Fruit fly (Drosophila melanogaster): ENCODE data around the gene AIF.

The AIF gene

dm6 chr2L:2189100-2189499 lies 37.5 kb downstream of the AIF start (continued):
- peak; percentile 28 for TF ChIP-seq CG6654 (GFP tag; optimal IDR thresholded peaks at IDR 0.05)
- peak; percentile 64 for TF ChIP-seq CG2875 (GFP tag; optimal IDR thresholded peaks at IDR 0.05)
- peak; percentile 52; the same call in 1 of the 2 replicates for TF ChIP-seq CG14667 (GFP tag; IDR thresholded peaks at IDR 0.05)
- TF ChIP-seq CG11560 (tag; IDR thresholded peaks at IDR 0.05), result no peak
- peak; percentile 39 for TF ChIP-seq Sry-β (GFP tag; optimal IDR thresholded peaks at IDR 0.05)
- peak; percentile 60 for TF ChIP-seq CG30403 (GFP tag; optimal IDR thresholded peaks at IDR 0.05)
- peak; percentile 77 for TF ChIP-seq CG12391 (tag; optimal IDR thresholded peaks at IDR 0.05)
- TF ChIP-seq Hr51 (GFP tag; optimal IDR thresholded peaks at IDR 0.05), result peak in 1 of 2 experiments; percentile 27
- TF ChIP-seq CG12659 (GFP tag; optimal IDR thresholded peaks at IDR 0.05), result peak; percentile 6
- TF ChIP-seq CG34422 (GFP tag; IDR thresholded peaks at IDR 0.05), result peak; percentile 69; the same call in 2 of the 3 replicates
- TF ChIP-seq Xrp1 (GFP tag; IDR thresholded peaks at IDR 0.05), result peak; percentile 90
- TF ChIP-seq ems (GFP tag; optimal IDR thresholded peaks at IDR 0.05), result peak; percentile 13
- peak; percentile 23; the same call in 1 of the 2 replicates for TF ChIP-seq CG7372 (GFP tag; IDR thresholded peaks at IDR 0.05)
- peak; percentile 73 for TF ChIP-seq unpg (GFP tag; optimal IDR thresholded peaks at IDR 0.05)
- TF ChIP-seq her (GFP tag; optimal IDR thresholded peaks at IDR 0.05), result peak; percentile 1
- TF ChIP-seq CG10274 (GFP tag; optimal IDR thresholded peaks at IDR 0.05), result no peak
- peak; percentile 64 for TF ChIP-seq CG10654 (GFP tag; optimal IDR thresholded peaks at IDR 0.05)
- TF ChIP-seq Chrac-16 (GFP tag; optimal IDR thresholded peaks at IDR 0.05), result peak; percentile 79
- TF ChIP-seq CG10366 (GFP tag; IDR thresholded peaks at IDR 0.05), result peak; percentile 37; the same call in 1 of the 2 replicates
- no peak for TF ChIP-seq Fer2 (tag; optimal IDR thresholded peaks at IDR 0.05)
- TF ChIP-seq CG4617 (GFP tag; optimal IDR thresholded peaks at IDR 0.05; ENCODE audit: borderline replicate concordance), result peak; percentile 4
- TF ChIP-seq CoRest (tag; optimal IDR thresholded peaks at IDR 0.05), result peak; percentile 68
- peak; percentile 77 for TF ChIP-seq ci (GFP tag; IDR thresholded peaks at IDR 0.05)
- TF ChIP-seq tx (GFP tag; optimal IDR thresholded peaks at IDR 0.05), result peak; percentile 7
- peak; percentile 88 for TF ChIP-seq CG1603 (tag; optimal IDR thresholded peaks at IDR 0.05)
- TF ChIP-seq CG10267 (tag; optimal IDR thresholded peaks at IDR 0.05), result peak; percentile 76
- TF ChIP-seq CG13296 (GFP tag; optimal IDR thresholded peaks at IDR 0.05), result no peak
- TF ChIP-seq CG8290 (GFP tag; optimal IDR thresholded peaks at IDR 0.05), result peak; percentile 67
- TF ChIP-seq CG8290 (tag; optimal IDR thresholded peaks at IDR 0.05), result no peak
- TF ChIP-seq gem (tag; optimal IDR thresholded peaks at IDR 0.05), result peak; percentile 84
- TF ChIP-seq CG2712 (tag; optimal IDR thresholded peaks at IDR 0.05), result peak; percentile 90
- TF ChIP-seq sob (GFP tag; IDR thresholded peaks at IDR 0.05), result peak; percentile 26; the same call in 1 of the 2 replicates
- TF ChIP-seq CG17359 (tag; optimal IDR thresholded peaks at IDR 0.05), result peak; percentile 62
- peak; percentile 54; the same call in 1 of the 3 replicates for TF ChIP-seq CG7357 (GFP tag; IDR thresholded peaks at IDR 0.05)
- TF ChIP-seq MTF-1 (GFP tag; optimal IDR thresholded peaks at IDR 0.05; ENCODE audit: borderline replicate concordance), result peak; percentile 64
- no peak for TF ChIP-seq salm (tag; optimal IDR thresholded peaks at IDR 0.05)
- peak; percentile 70; the same call in 2 of the 3 replicates for TF ChIP-seq otp (GFP tag; IDR thresholded peaks at IDR 0.05)
- peak; percentile 11 for TF ChIP-seq ab (GFP tag; optimal IDR thresholded peaks at IDR 0.05)
- peak; percentile 37 for TF ChIP-seq sqz (GFP tag; optimal IDR thresholded peaks at IDR 0.05)
- no peak for TF ChIP-seq CG7271 (tag; optimal IDR thresholded peaks at IDR 0.05)
- TF ChIP-seq onecut (GFP tag; IDR thresholded peaks at IDR 0.05), result peak; percentile 43; the same call in 1 of the 2 replicates
- TF ChIP-seq ro (GFP tag; IDR thresholded peaks at IDR 0.05), result peak; percentile 49; the same call in 1 of the 2 replicates
- TF ChIP-seq so (GFP tag; IDR thresholded peaks at IDR 0.05), result no peak
- no peak for TF ChIP-seq C15 (GFP tag; IDR thresholded peaks at IDR 0.05)
- peak; percentile 53 for TF ChIP-seq grau (tag; optimal IDR thresholded peaks at IDR 0.05)
- TF ChIP-seq sim (GFP tag; IDR thresholded peaks at IDR 0.05), result peak; percentile 78
- TF ChIP-seq eyg (GFP tag; optimal IDR thresholded peaks at IDR 0.05), result no peak
- peak; percentile 68 for TF ChIP-seq kni (GFP tag; optimal IDR thresholded peaks at IDR 0.05)
- TF ChIP-seq CG17186 (GFP tag; optimal IDR thresholded peaks at IDR 0.05), result peak; percentile 13
- TF ChIP-seq dan (GFP tag; IDR thresholded peaks at IDR 0.05), result peak; percentile 25; the same call in 1 of the 2 replicates
- peak; percentile 49 for TF ChIP-seq Bdp1 (GFP tag; optimal IDR thresholded peaks at IDR 0.05)
